Worm (Caenorhabditis elegans) whole organism, L1 larva: Measurements from ENCODE around the gene R04E5.9.

Experiments used
- C16A3.4 ChIP-seq: fragments of 150-350 bp; optimal IDR thresholded peaks from 2 replicates; lab custom pipeline; 2014; ENCODE audit warnings: missing biosample characterization, missing genetic modification characterization
- C34B4.2 ChIP-seq: sonication (generic microtip); optimal IDR thresholded peaks from 2 replicates; lab custom pipeline; 2017; ENCODE audit warnings: mild to moderate bottlenecking, missing genetic modification characterization, missing compliant biosample characterization
- F16B12.6 ChIP-seq: fragments of 150-350 bp; optimal IDR thresholded peaks from 2 replicates; lab custom pipeline; 2014; ENCODE audit warnings: missing biosample characterization, missing genetic modification characterization
- Y116A8C.19 ChIP-seq: sonication (generic microtip); optimal IDR thresholded peaks from 2 replicates; lab custom pipeline; 2016; ENCODE audit warnings: missing compliant biosample characterization, missing genetic modification characterization, borderline replicate concordance
- alr-1 ChIP-seq: fragments of 200-800 bp; sonication (Bioruptor generic); optimal IDR thresholded peaks from 2 replicates; lab custom pipeline; 2018; ENCODE audit warnings: borderline replicate concordance, mild to moderate bottlenecking, missing genetic modification characterization, missing compliant biosample characterization
- aly-2 ChIP-seq: fragments of 150-350 bp; optimal IDR thresholded peaks from 2 replicates; lab custom pipeline; 2014; ENCODE audit warnings: missing biosample characterization, missing genetic modification characterization
- ama-1 ChIP-seq: fragments of 150-350 bp; optimal IDR thresholded peaks from 2 replicates; lab custom pipeline; 2014
- blmp-1 ChIP-seq: fragments of 150-350 bp; optimal IDR thresholded peaks from 2 replicates; lab custom pipeline; 2014; ENCODE audit warnings: missing biosample characterization, missing genetic modification characterization
- ceh-8 ChIP-seq: fragments of 200-800 bp; sonication (Bioruptor generic); optimal IDR thresholded peaks from 2 replicates; lab custom pipeline; 2018; ENCODE audit warnings: mild to moderate bottlenecking, missing genetic modification characterization, moderate library complexity, missing compliant biosample characterization
- ceh-88 ChIP-seq: fragments of 200-800 bp; sonication (Bioruptor generic); IDR thresholded peaks from 2 replicates; pipeline ENCODE4 v1.3.6; 2022; ENCODE audit warnings: missing genetic modification characterization, missing compliant biosample characterization
- ceh-90 ChIP-seq: sonication (generic microtip); optimal IDR thresholded peaks from 2 replicates; lab custom pipeline; 2016; ENCODE audit warnings: missing genetic modification characterization, missing compliant biosample characterization
- elt-2 ChIP-seq: sonication (generic microtip); optimal IDR thresholded peaks from 2 replicates; lab custom pipeline; 2016; ENCODE audit warnings: missing genetic modification characterization, mild to moderate bottlenecking, inconsistent platforms, missing compliant biosample characterization, missing genetic modification reagents
- fkh-10 ChIP-seq: sonication (generic microtip); optimal IDR thresholded peaks from 2 replicates; lab custom pipeline; 2017; ENCODE audit warnings: missing biosample characterization, missing genetic modification reagents, missing genetic modification characterization
- fos-1 ChIP-seq: fragments of 150-350 bp; optimal IDR thresholded peaks from 2 replicates; lab custom pipeline; 2014; ENCODE audit warnings: missing biosample characterization, missing genetic modification characterization
- grh-1 ChIP-seq: fragments of 200-800 bp; sonication (Bioruptor generic); IDR thresholded peaks from 2 replicates; pipeline ENCODE4 v1.3.6; 2022; ENCODE audit warnings: missing genetic modification reagents, missing genetic modification characterization, missing compliant biosample characterization
- hlh-4 ChIP-seq: sonication (generic microtip); optimal IDR thresholded peaks from 2 replicates; lab custom pipeline; 2016; ENCODE audit warnings: mild to moderate bottlenecking, missing genetic modification characterization, missing compliant biosample characterization
- hpl-2 ChIP-seq: fragments of 150-350 bp; optimal IDR thresholded peaks from 2 replicates; lab custom pipeline; 2014; ENCODE audit warnings: missing biosample characterization, missing genetic modification reagents, missing genetic modification characterization
- irx-1 ChIP-seq: sonication (generic microtip); optimal IDR thresholded peaks from 2 replicates; lab custom pipeline; 2016; ENCODE audit warnings: missing genetic modification characterization, missing compliant biosample characterization
- isw-1 ChIP-seq: fragments of 200-800 bp; sonication (Bioruptor generic); IDR thresholded peaks from 2 replicates; pipeline ENCODE4 v1.3.6; 2022; ENCODE audit warnings: missing genetic modification characterization, missing compliant biosample characterization
- lin-13 ChIP-seq: fragments of 150-350 bp; optimal IDR thresholded peaks from 2 replicates; lab custom pipeline; 2014; ENCODE audit warnings: missing biosample characterization, missing genetic modification reagents, missing genetic modification characterization
- lin-14 ChIP-seq: fragments of 200-800 bp; sonication (Bioruptor generic); optimal IDR thresholded peaks from 2 replicates; lab custom pipeline; 2018; ENCODE audit warnings: mild to moderate bottlenecking, missing genetic modification characterization, moderate library complexity, missing compliant biosample characterization
- lin-35 ChIP-seq, 2 experiments: fragments of 150-350 bp; optimal IDR thresholded peaks; 2 replicates each; lab custom pipeline; 2014; ENCODE audit warnings: missing biosample characterization in 2 of 2, missing genetic modification characterization in 2 of 2, missing genetic modification reagents in 2 of 2
- lir-3 ChIP-seq: sonication (generic microtip); optimal IDR thresholded peaks from 2 replicates; lab custom pipeline; 2016; ENCODE audit warnings: mild to moderate bottlenecking, missing genetic modification characterization, moderate library complexity, missing compliant biosample characterization; ENCODE audit not compliant: poor library complexity
- mab-9 ChIP-seq: fragments of 200-800 bp; sonication (Bioruptor generic); IDR thresholded peaks from 2 replicates; pipeline ENCODE4 v1.3.6; 2022; ENCODE audit warnings: missing genetic modification reagents, missing genetic modification characterization, missing compliant biosample characterization
- nhr-12 ChIP-seq: sonication (generic microtip); optimal IDR thresholded peaks from 2 replicates; lab custom pipeline; 2017; ENCODE audit warnings: missing biosample characterization, missing genetic modification characterization
- nhr-20 ChIP-seq: sonication (generic microtip); optimal IDR thresholded peaks from 2 replicates; lab custom pipeline; 2016; ENCODE audit warnings: mild to moderate bottlenecking, missing genetic modification characterization, missing compliant biosample characterization
- nhr-237 ChIP-seq: fragments of 150-350 bp; optimal IDR thresholded peaks from 2 replicates; lab custom pipeline; 2014; ENCODE audit warnings: missing biosample characterization, missing genetic modification characterization
- nhr-71 ChIP-seq: sonication (generic microtip); optimal IDR thresholded peaks from 2 replicates; lab custom pipeline; 2016; ENCODE audit warnings: mild to moderate bottlenecking, missing genetic modification characterization, moderate library complexity, missing compliant biosample characterization
- nhr-84 ChIP-seq: sonication (generic microtip); optimal IDR thresholded peaks from 2 replicates; lab custom pipeline; 2017; ENCODE audit warnings: missing biosample characterization, missing genetic modification characterization
- pag-3 ChIP-seq: sonication (generic microtip); optimal IDR thresholded peaks from 2 replicates; lab custom pipeline; 2017; ENCODE audit warnings: missing genetic modification characterization, mild to moderate bottlenecking, missing compliant biosample characterization, antibody characterized with exemption, borderline replicate concordance; ENCODE audit not compliant: insufficient read depth
- pax-3 ChIP-seq: fragments of 200-800 bp; sonication (Bioruptor generic); optimal IDR thresholded peaks from 2 replicates; lab custom pipeline; 2018; ENCODE audit warnings: mild to moderate bottlenecking, missing genetic modification characterization, moderate library complexity, missing compliant biosample characterization
- rnt-1 ChIP-seq: sonication (generic microtip); optimal IDR thresholded peaks from 2 replicates; lab custom pipeline; 2016; ENCODE audit warnings: mild to moderate bottlenecking, missing genetic modification characterization, moderate library complexity, missing compliant biosample characterization
- snu-23 ChIP-seq: sonication (generic microtip); optimal IDR thresholded peaks from 2 replicates; lab custom pipeline; 2016; ENCODE audit warnings: missing genetic modification characterization, missing compliant biosample characterization
- sptf-1 ChIP-seq: fragments of 150-350 bp; optimal IDR thresholded peaks from 2 replicates; lab custom pipeline; 2014; ENCODE audit warnings: missing biosample characterization, missing genetic modification characterization
- swsn-7 ChIP-seq: sonication (generic microtip); optimal IDR thresholded peaks from 2 replicates; lab custom pipeline; 2016; ENCODE audit warnings: missing genetic modification characterization, missing compliant biosample characterization
- tlp-1 ChIP-seq: fragments of 150-350 bp; optimal IDR thresholded peaks from 2 replicates; lab custom pipeline; 2014; ENCODE audit warnings: missing biosample characterization, missing genetic modification characterization
- unc-86 ChIP-seq: sonication (generic microtip); optimal IDR thresholded peaks from 2 replicates; lab custom pipeline; 2016; ENCODE audit warnings: missing genetic modification characterization, missing compliant biosample characterization
- unc-98 ChIP-seq: fragments of 200-800 bp; sonication (Bioruptor generic); IDR thresholded peaks from 2 replicates; pipeline ENCODE4 v1.3.6; 2022; ENCODE audit warnings: missing genetic modification characterization, missing compliant biosample characterization
- zag-1 ChIP-seq: fragments of 150-350 bp; optimal IDR thresholded peaks from 2 replicates; lab custom pipeline; 2014; ENCODE audit warnings: missing biosample characterization, missing genetic modification characterization
- ztf-11 ChIP-seq, 2 experiments: sonication (generic microtip); optimal IDR thresholded peaks; 2 replicates each; lab custom pipeline; 2016 to 2017; ENCODE audit warnings: missing genetic modification characterization in 2 of 2, missing biosample characterization in 1 of 2, missing compliant biosample characterization in 1 of 2
- ztf-4 ChIP-seq: fragments of 150-350 bp; optimal IDR thresholded peaks from 2 replicates; lab custom pipeline; 2014; ENCODE audit warnings: missing biosample characterization, missing genetic modification characterization

The R04E5.9 gene

DNA sequence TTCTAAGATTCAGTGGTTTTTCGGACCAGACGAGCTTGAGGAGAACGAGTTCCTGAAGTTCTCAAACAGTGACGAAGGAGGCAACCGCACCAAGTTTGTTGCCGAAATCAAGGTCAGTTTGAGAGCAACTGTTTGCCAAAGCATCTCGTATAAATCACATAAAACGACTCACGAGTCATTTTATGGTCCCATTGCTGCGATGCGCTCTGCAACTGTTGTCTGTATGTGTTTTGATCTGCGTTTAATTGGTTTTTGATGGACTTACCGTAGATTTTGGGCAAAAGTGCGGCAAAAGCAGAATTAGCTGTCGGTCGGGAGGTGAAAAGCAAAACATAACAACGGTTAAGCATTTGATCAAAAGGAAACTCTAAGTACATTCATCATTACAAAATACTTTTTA, 46.9 kb downstream of the R04E5.9 start (continued):
- no peak for TF ChIP-seq ceh-90 (tag; lab: Kevin White, UChicago)
- no peak for TF ChIP-seq lin-35 (GFP tag; optimal IDR thresholded peaks at IDR 0.05; lab: Kevin White, UChicago)
- no peak for TF ChIP-seq ceh-88 (GFP tag; lab: Robert Waterston, UW)
- no peak for TF ChIP-seq unc-86 (tag; lab: Kevin White, UChicago)
- TF ChIP-seq nhr-12 (tag; lab: Kevin White, UChicago): no peak
- peak; percentile 86 for TF ChIP-seq nhr-71

DNA sequence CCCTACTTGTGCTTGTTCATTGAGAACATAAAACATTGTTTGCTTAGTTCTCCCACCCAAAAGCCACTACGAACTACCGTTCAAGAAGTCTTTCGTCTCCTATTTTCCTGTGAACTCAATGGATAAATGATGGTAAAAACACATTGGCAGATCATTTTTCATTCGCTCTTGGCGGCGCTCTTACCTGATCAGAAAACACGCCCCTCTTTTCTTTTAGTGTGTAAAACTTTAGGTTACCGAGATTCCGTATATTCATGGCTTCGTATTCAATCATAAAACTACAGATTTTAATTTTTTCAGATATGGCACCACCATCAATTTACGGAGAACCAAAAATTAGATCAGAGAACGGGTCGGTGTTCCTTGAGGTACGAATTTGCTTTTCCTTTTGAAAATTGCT, 47.3 kb downstream of the R04E5.9 start, which contains the start of gene zig-12:
zig-12 (plus strand) TSS at position 301 of the 400 bp plus-strand sequence.
- no peak for TF ChIP-seq Y116A8C.19 (tag; lab: Kevin White, UChicago)
- no peak for TF ChIP-seq ama-1 (lab: Kevin White, UChicago)
- no peak for TF ChIP-seq aly-2 (tag; lab: Kevin White, UChicago)
- no peak for TF ChIP-seq ztf-11 (tag; optimal IDR thresholded peaks at IDR 0.05; lab: Kevin White, UChicago)
- no peak for TF ChIP-seq nhr-12 (tag; lab: Kevin White, UChicago)
- TF ChIP-seq mab-9: no peak
- no peak for TF ChIP-seq alr-1 (tag; lab: Kevin White, UChicago)
- no peak for TF ChIP-seq hlh-4
- TF ChIP-seq F16B12.6 (tag; lab: Kevin White, UChicago): no peak

DNA sequence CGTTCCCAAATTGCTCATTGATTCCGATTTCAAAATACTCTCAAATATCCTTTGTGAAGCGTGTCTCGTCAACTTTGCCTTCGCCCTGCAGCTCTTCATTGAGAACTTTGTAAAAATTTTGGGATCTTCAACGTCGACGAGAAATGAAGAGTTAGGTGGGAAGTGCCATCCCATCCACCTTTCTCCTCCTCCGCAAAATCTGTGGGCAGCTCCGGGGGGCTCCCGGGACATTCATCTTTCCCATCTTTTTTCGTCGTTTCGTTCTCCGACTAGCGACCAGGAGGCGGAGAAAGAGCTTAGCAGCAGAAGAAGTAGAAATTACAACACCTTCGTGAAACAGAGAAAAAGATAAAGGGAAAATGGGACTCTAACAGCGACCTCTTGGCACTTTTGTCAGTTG, 48.0 kb downstream of the R04E5.9 start:
- TF ChIP-seq hlh-4 (no peak), nhr-237 (tag; lab: Kevin White, UChicago) (no peak), grh-1 (no peak), unc-98 (no peak), blmp-1 (tag; lab: Kevin White, UChicago) (no peak), snu-23 (GFP tag; lab: Kevin White, UChicago) (peak; percentile 7), rnt-1 (tag; lab: Kevin White, UChicago) (peak; percentile 44), irx-1 (no peak), ztf-11 (tag; optimal IDR thresholded peaks at IDR 0.05; lab: Kevin White, UChicago) (no peak), Y116A8C.19 (tag; lab: Kevin White, UChicago) (no peak), lin-13 (GFP tag; lab: Kevin White, UChicago) (no peak), elt-2 (tag; lab: Kevin White, UChicago) (no peak), nhr-20 (tag; lab: Kevin White, UChicago) (no peak), pax-3 (tag; lab: Kevin White, UChicago) (no peak), lin-14 (GFP tag; lab: Kevin White, UChicago) (peak; percentile 62), isw-1 (GFP tag; lab: Robert Waterston, UW) (no peak), pag-3 (tag; lab: Kevin White, UChicago) (peak; percentile 20), swsn-7 (tag; lab: Kevin White, UChicago) (no peak), C34B4.2 (tag; lab: Kevin White, UChicago) (no peak), nhr-71 (peak; percentile 44), lin-35 (GFP tag; optimal IDR thresholded peaks at IDR 0.05; lab: Kevin White, UChicago) (no peak), alr-1 (tag; lab: Kevin White, UChicago) (no peak), ztf-4 (tag; lab: Kevin White, UChicago) (no peak)

DNA sequence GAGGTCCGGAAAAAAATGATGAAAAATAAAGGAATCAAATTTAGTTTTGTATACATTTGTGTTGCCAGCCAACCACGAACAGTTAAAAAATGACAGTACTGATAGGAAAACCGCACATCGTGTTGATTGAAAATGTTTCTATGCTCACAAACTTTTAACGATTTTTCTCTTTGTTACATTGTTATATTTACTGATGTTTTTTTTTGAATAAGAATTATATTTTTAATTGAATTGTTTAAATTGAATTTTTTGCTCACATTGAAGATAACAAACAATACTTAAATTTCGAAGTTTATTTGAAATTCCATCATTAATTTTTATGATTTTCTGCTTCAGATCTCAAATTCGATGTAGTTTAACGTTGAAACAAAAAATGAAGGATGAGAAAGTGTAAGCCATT, 49.4 kb downstream of the R04E5.9 start, which contains the start of gene M02D8.5:
M02D8.5 (minus strand) TSS at position 101 of the 400 bp plus-strand sequence.
- TF ChIP-seq unc-86 (tag; lab: Kevin White, UChicago) (no peak), lir-3 (tag; lab: Kevin White, UChicago) (no peak), lin-13 (GFP tag; lab: Kevin White, UChicago) (no peak), pag-3 (tag; lab: Kevin White, UChicago) (no peak), nhr-20 (tag; lab: Kevin White, UChicago) (no peak), C16A3.4 (tag; lab: Kevin White, UChicago) (no peak), sptf-1 (tag; lab: Kevin White, UChicago) (no peak), zag-1 (no peak), F16B12.6 (tag; lab: Kevin White, UChicago) (no peak), ztf-11 (tag; optimal IDR thresholded peaks at IDR 0.05; lab: Kevin White, UChicago) (no peak), hpl-2 (GFP tag; lab: Kevin White, UChicago) (no peak), ceh-88 (GFP tag; lab: Robert Waterston, UW) (no peak), nhr-84 (tag; lab: Kevin White, UChicago) (no peak), tlp-1 (tag; lab: Kevin White, UChicago) (no peak), ceh-8 (GFP tag; lab: Kevin White, UChicago) (no peak), fos-1 (tag; lab: Kevin White, UChicago) (no peak), fkh-10 (GFP tag; lab: Kevin White, UChicago) (no peak)
